Fruit fly (Drosophila melanogaster) whole organism, prepupa: ENCODE data around the gene Phb1.

Experiments
- Blimp-1 ChIP-seq: fragments of 200-800 bp; sonication (Bioruptor generic); optimal IDR thresholded peaks from 3 replicates; lab custom pipeline; 2017; ENCODE audit warnings: missing biosample characterization, missing genetic modification characterization, mild to moderate bottlenecking, moderate library complexity, missing genetic modification reagents
- CG10631 ChIP-seq: fragments of 200-800 bp; sonication (Bioruptor generic); optimal IDR thresholded peaks from 2 replicates; lab custom pipeline; 2016; ENCODE audit warnings: missing biosample characterization, missing genetic modification characterization
- CG10669 ChIP-seq: fragments of 200-800 bp; sonication (Bioruptor generic); optimal IDR thresholded peaks from 3 replicates; lab custom pipeline; 2018; ENCODE audit warnings: missing biosample characterization, mild to moderate bottlenecking, missing genetic modification characterization, moderate library complexity
- CG11294 ChIP-seq: fragments of 200-800 bp; sonication (Bioruptor generic); IDR thresholded peaks from 2 replicates; pipeline ENCODE4 v1.3.6; 2022; ENCODE audit warnings: missing biosample characterization, missing genetic modification characterization
- CG11762 ChIP-seq: fragments of 200-800 bp; sonication (Bioruptor generic); optimal IDR thresholded peaks from 3 replicates; lab custom pipeline; 2016; ENCODE audit warnings: missing biosample characterization, missing genetic modification characterization; ENCODE audit not compliant: insufficient read depth
- CG15336 ChIP-seq: fragments of 200-800 bp; sonication (Bioruptor generic); IDR thresholded peaks from 2 replicates; pipeline ENCODE4 v1.3.6; 2022; ENCODE audit warnings: missing biosample characterization, missing genetic modification characterization
- CG1621 ChIP-seq: fragments of 200-800 bp; sonication (Bioruptor generic); optimal IDR thresholded peaks from 3 replicates; lab custom pipeline; 2018; ENCODE audit warnings: missing biosample characterization, mild to moderate bottlenecking, missing genetic modification characterization
- CG16779 ChIP-seq: fragments of 200-800 bp; sonication (Bioruptor generic); optimal IDR thresholded peaks from 3 replicates; lab custom pipeline; 2017; ENCODE audit warnings: missing biosample characterization, mild to moderate bottlenecking, missing genetic modification characterization
- CG3032 ChIP-seq: fragments of 200-800 bp; optimal IDR thresholded peaks from 2 replicates; lab custom pipeline; 2019; ENCODE audit warnings: missing biosample characterization, mild to moderate bottlenecking, missing genetic modification characterization, moderate library complexity
- CG31627 ChIP-seq: fragments of 200-800 bp; sonication (Bioruptor generic); optimal IDR thresholded peaks from 3 replicates; lab custom pipeline; 2016; ENCODE audit warnings: missing biosample characterization, missing genetic modification characterization
- CG34406 ChIP-seq: fragments of 200-800 bp; sonication (Bioruptor generic); optimal IDR thresholded peaks from 3 replicates; lab custom pipeline; 2016; ENCODE audit warnings: missing biosample characterization, missing genetic modification characterization
- CG3919 ChIP-seq: fragments of 200-800 bp; sonication (Bioruptor generic); optimal IDR thresholded peaks from 3 replicates; lab custom pipeline; 2016; ENCODE audit warnings: missing biosample characterization, missing genetic modification characterization
- CG6163 ChIP-seq: fragments of 200-800 bp; sonication (Bioruptor generic); IDR thresholded peaks from 3 replicates; pipeline ENCODE4 v1.3.6; 2022; ENCODE audit warnings: missing biosample characterization, missing genetic modification characterization
- CG6276 ChIP-seq: fragments of 200-800 bp; sonication (Bioruptor generic); optimal IDR thresholded peaks from 2 replicates; lab custom pipeline; 2017; ENCODE audit warnings: missing biosample characterization, mild to moderate bottlenecking, missing genetic modification characterization
- CG6792 ChIP-seq: fragments of 200-800 bp; sonication (Bioruptor generic); optimal IDR thresholded peaks from 3 replicates; lab custom pipeline; 2016; ENCODE audit warnings: missing biosample characterization, missing genetic modification characterization
- CG6854 ChIP-seq: fragments of 200-800 bp; sonication (Bioruptor generic); optimal IDR thresholded peaks from 2 replicates; lab custom pipeline; 2017; ENCODE audit warnings: missing biosample characterization, mild to moderate bottlenecking, missing genetic modification characterization
- CG7368 ChIP-seq: fragments of 200-800 bp; sonication (Bioruptor generic); optimal IDR thresholded peaks from 3 replicates; lab custom pipeline; 2016; ENCODE audit warnings: missing biosample characterization, missing genetic modification characterization
- CG8319 ChIP-seq: fragments of 200-800 bp; sonication (Bioruptor generic); optimal IDR thresholded peaks from 3 replicates; lab custom pipeline; 2016; ENCODE audit warnings: missing biosample characterization, missing genetic modification characterization
- CG9139 ChIP-seq: fragments of 200-800 bp; sonication (Bioruptor generic); optimal IDR thresholded peaks from 3 replicates; lab custom pipeline; 2017; ENCODE audit warnings: missing biosample characterization, mild to moderate bottlenecking, missing genetic modification characterization
- Eip75B ChIP-seq: fragments of 200-800 bp; sonication (Bioruptor generic); optimal IDR thresholded peaks from 3 replicates; lab custom pipeline; 2016; ENCODE audit warnings: missing biosample characterization, missing genetic modification characterization
- Eip78C ChIP-seq: fragments of 200-800 bp; sonication (Bioruptor generic); peaks from one replicate; lab custom pipeline; 2016; ENCODE audit warnings: missing biosample characterization, missing genetic modification characterization
- Eip93F ChIP-seq: fragments of 200-800 bp; sonication (Bioruptor generic); optimal IDR thresholded peaks from 2 replicates; lab custom pipeline; 2016; ENCODE audit warnings: missing biosample characterization, mild to moderate bottlenecking, missing genetic modification characterization
- Ets21C ChIP-seq: fragments of 200-800 bp; sonication (Bioruptor generic); optimal IDR thresholded peaks from 3 replicates; lab custom pipeline; 2016; ENCODE audit warnings: missing biosample characterization, missing genetic modification characterization
- Ets96B ChIP-seq: fragments of 200-800 bp; optimal IDR thresholded peaks from 2 replicates; lab custom pipeline; 2019; ENCODE audit warnings: missing biosample characterization, mild to moderate bottlenecking, missing genetic modification characterization, moderate library complexity
- Gug ChIP-seq: fragments of 200-800 bp; sonication (Bioruptor generic); IDR thresholded peaks from 2 replicates; pipeline ENCODE4 v1.3.6; 2022; ENCODE audit warnings: missing biosample characterization, missing genetic modification characterization
- Lpt ChIP-seq: fragments of 200-800 bp; sonication (Bioruptor generic); optimal IDR thresholded peaks from 3 replicates; lab custom pipeline; 2016; ENCODE audit warnings: missing biosample characterization, missing genetic modification characterization
- Met ChIP-seq: fragments of 200-800 bp; sonication (Bioruptor generic); optimal IDR thresholded peaks from 3 replicates; lab custom pipeline; 2016; ENCODE audit warnings: missing biosample characterization, missing genetic modification characterization
- OdsH ChIP-seq: fragments of 200-800 bp; sonication (Bioruptor generic); optimal IDR thresholded peaks from 3 replicates; lab custom pipeline; 2016; ENCODE audit warnings: missing biosample characterization, missing genetic modification characterization
- Smox ChIP-seq: fragments of 200-800 bp; sonication (Bioruptor generic); optimal IDR thresholded peaks from 3 replicates; lab custom pipeline; 2016; ENCODE audit warnings: missing biosample characterization, missing genetic modification characterization
- Sox102F ChIP-seq: fragments of 200-800 bp; sonication (Bioruptor generic); optimal IDR thresholded peaks from 2 replicates; lab custom pipeline; 2016; ENCODE audit warnings: missing biosample characterization, mild to moderate bottlenecking, missing genetic modification characterization
- Sox14 ChIP-seq: fragments of 200-800 bp; sonication (Bioruptor generic); optimal IDR thresholded peaks from 3 replicates; lab custom pipeline; 2016; ENCODE audit warnings: missing biosample characterization, missing genetic modification characterization
- achi ChIP-seq: fragments of 200-800 bp; sonication (Bioruptor generic); optimal IDR thresholded peaks from 3 replicates; lab custom pipeline; 2016; ENCODE audit warnings: missing biosample characterization, missing genetic modification characterization
- eg ChIP-seq: fragments of 200-800 bp; sonication (Bioruptor generic); IDR thresholded peaks from 3 replicates; pipeline ENCODE4 v1.3.6; 2022; ENCODE audit warnings: missing biosample characterization, missing genetic modification characterization
- esn ChIP-seq: fragments of 200-800 bp; sonication (Bioruptor generic); optimal IDR thresholded peaks from 2 replicates; lab custom pipeline; 2016; ENCODE audit warnings: missing biosample characterization, mild to moderate bottlenecking, missing genetic modification characterization, moderate library complexity
- fkh ChIP-seq: fragments of 200-800 bp; sonication (Bioruptor generic); optimal IDR thresholded peaks from 3 replicates; lab custom pipeline; 2017; ENCODE audit warnings: missing biosample characterization, mild to moderate bottlenecking, missing genetic modification characterization, moderate library complexity
- lz ChIP-seq: fragments of 200-800 bp; sonication (Bioruptor generic); optimal IDR thresholded peaks from 3 replicates; lab custom pipeline; 2016; ENCODE audit warnings: missing biosample characterization, missing genetic modification characterization
- net ChIP-seq: fragments of 200-800 bp; sonication (Bioruptor generic); optimal IDR thresholded peaks from 3 replicates; lab custom pipeline; 2016; ENCODE audit warnings: missing biosample characterization, missing genetic modification characterization
- pdm3 ChIP-seq: fragments of 200-800 bp; sonication (Bioruptor generic); optimal IDR thresholded peaks from 3 replicates; lab custom pipeline; 2016; ENCODE audit warnings: missing biosample characterization, missing genetic modification characterization
- salr ChIP-seq, 2 experiments: fragments of 200-800 bp; sonication (Bioruptor generic); optimal IDR thresholded peaks; 3 replicates each; lab custom pipeline; 2016 to 2018; ENCODE audit warnings: missing biosample characterization in 2 of 2, missing genetic modification characterization in 2 of 2, mild to moderate bottlenecking in 1 of 2
- ss ChIP-seq, 2 experiments: fragments of 200-800 bp; sonication (Bioruptor generic); optimal IDR thresholded peaks; 2 replicates in 1 of 2; 3 replicates in 1 of 2; lab custom pipeline; 2017 to 2018; ENCODE audit warnings: mild to moderate bottlenecking in 2 of 2, missing biosample characterization in 2 of 2, missing genetic modification characterization in 2 of 2, moderate library complexity in 1 of 2
- svp ChIP-seq: fragments of 200-800 bp; sonication (Bioruptor generic); peaks from one replicate; lab custom pipeline; 2016; ENCODE audit warnings: missing biosample characterization, missing genetic modification characterization
- topi ChIP-seq: fragments of 200-800 bp; sonication (Bioruptor generic); optimal IDR thresholded peaks from 3 replicates; lab custom pipeline; 2016; ENCODE audit warnings: missing biosample characterization, missing genetic modification characterization
- vri ChIP-seq: fragments of 200-800 bp; sonication (Bioruptor generic); optimal IDR thresholded peaks from 3 replicates; lab custom pipeline; 2016; ENCODE audit warnings: missing biosample characterization, mild to moderate bottlenecking, missing genetic modification characterization

The Phb1 gene

dm6 chr2L:19158679-19159551 is 35.2 kb upstream of the Phb1 start (continued):
- TF ChIP-seq Ets21C (peak; percentile 41), Eip75B (peak; percentile 8), CG3032 (tag; lab: Kevin White, UChicago) (peak; percentile 15), CG8319 (GFP tag; lab: Kevin White, UChicago) (peak; percentile 55), CG1621 (tag; lab: Kevin White, UChicago) (no peak), fkh (GFP tag; lab: Kevin White, UChicago) (peak; percentile 72), OdsH (GFP tag; lab: Kevin White, UChicago) (peak; percentile 71), Gug (GFP tag; lab: Robert Waterston, UW) (peak; percentile 45), Blimp-1 (GFP tag; lab: Kevin White, UChicago) (no peak), Met (GFP tag; lab: Kevin White, UChicago) (peak; percentile 65), salr (GFP tag; optimal IDR thresholded peaks at IDR 0.05; lab: Kevin White, UChicago) (peak in 1 of 2 experiments; percentile 42), esn (peak; percentile 71), CG10631 (GFP tag; lab: Kevin White, UChicago) (peak; percentile 39), ss (GFP tag; optimal IDR thresholded peaks at IDR 0.05; lab: Kevin White, UChicago) (no peak)

- TF ChIP-seq ss (GFP tag; optimal IDR thresholded peaks at IDR 0.05; lab: Kevin White, UChicago), result peak; percentile 68 to 74
- TF ChIP-seq eg (GFP tag; lab: Robert Waterston, UW), result peak; percentile 24; the same call in 2 of the 3 replicates
- TF ChIP-seq CG31627 (GFP tag; lab: Kevin White, UChicago), result no peak
- TF ChIP-seq CG15336, result peak; percentile 13; the same call in 1 of the 2 replicates
- peak; percentile 60 for TF ChIP-seq Eip75B
- TF ChIP-seq CG34406 (GFP tag; lab: Kevin White, UChicago), result no peak
- TF ChIP-seq achi (GFP tag; lab: Kevin White, UChicago), result peak; percentile 18
- TF ChIP-seq CG8319 (GFP tag; lab: Kevin White, UChicago), result no peak
- peak; percentile 42; the same call in 2 of the 3 replicates for TF ChIP-seq CG6163
- peak; percentile 60 for TF ChIP-seq CG1621 (tag; lab: Kevin White, UChicago)
- TF ChIP-seq esn, result no peak
- no peak for TF ChIP-seq CG11294
- peak; percentile 59 for TF ChIP-seq vri (GFP tag; lab: Kevin White, UChicago)
- peak; percentile 56 for TF ChIP-seq Met (GFP tag; lab: Kevin White, UChicago)
- peak; percentile 19 for TF ChIP-seq Ets96B (tag; lab: Kevin White, UChicago)
- TF ChIP-seq CG11762, result no peak
- peak; percentile 63 for TF ChIP-seq Sox102F (GFP tag; lab: Kevin White, UChicago)
- TF ChIP-seq Eip78C (GFP tag; lab: Kevin White, UChicago), result peak; percentile 86
- TF ChIP-seq CG16779 (tag; lab: Kevin White, UChicago), result peak; percentile 72
- no peak for TF ChIP-seq lz (GFP tag; lab: Kevin White, UChicago)
- TF ChIP-seq CG10669 (GFP tag; lab: Kevin White, UChicago), result peak; percentile 30
- no peak for TF ChIP-seq pdm3 (GFP tag; lab: Kevin White, UChicago)
- peak; percentile 26 for TF ChIP-seq CG6792
- peak; percentile 29 for TF ChIP-seq Eip93F (GFP tag; lab: Kevin White, UChicago)
- TF ChIP-seq CG3919 (GFP tag; lab: Kevin White, UChicago), result peak; percentile 74
- peak; percentile 76 for TF ChIP-seq CG6854
- peak; percentile 77 for TF ChIP-seq Sox14
- TF ChIP-seq Lpt (GFP tag; lab: Kevin White, UChicago), result peak; percentile 49
- TF ChIP-seq Smox (GFP tag; lab: Kevin White, UChicago), result peak; percentile 35
- TF ChIP-seq svp, result peak; percentile 93
- peak; percentile 39 for TF ChIP-seq CG7368
- TF ChIP-seq CG6276 (GFP tag; lab: Kevin White, UChicago), result peak; percentile 30
- peak; percentile 61 for TF ChIP-seq net (GFP tag; lab: Kevin White, UChicago)
- peak; percentile 33 for TF ChIP-seq topi
- peak; percentile 68 for TF ChIP-seq CG9139 (GFP tag; lab: Kevin White, UChicago)
- TF ChIP-seq salr (GFP tag; optimal IDR thresholded peaks at IDR 0.05; lab: Kevin White, UChicago), result peak in 1 of 2 experiments; percentile 29
- no peak for TF ChIP-seq CG10631 (GFP tag; lab: Kevin White, UChicago)
- TF ChIP-seq, all 60 proteins: peak for 28
Measured at dm6 chr2L:19158005-19158666, 34.5 kb upstream of the Phb1 start.
